Fruit fly (Drosophila melanogaster): ENCODE results near the gene jar.

jar gene

dm6 chr3R:24259278-24260040, 11.6 kb downstream of the jar start (continued):
- peak; percentile 74; the same call in 1 of the 2 replicates for TF ChIP-seq Poxn (GFP tag; IDR thresholded peaks at IDR 0.05)
- TF ChIP-seq CG10209 (GFP tag; optimal IDR thresholded peaks at IDR 0.05) = peak; percentile 91
- TF ChIP-seq CG13424 (tag; optimal IDR thresholded peaks at IDR 0.05) = peak; percentile 86
- peak; percentile 88 for TF ChIP-seq Gug (GFP tag; IDR thresholded peaks at IDR 0.05)
- peak; percentile 85 for TF ChIP-seq D19A (tag; optimal IDR thresholded peaks at IDR 0.05)
- TF ChIP-seq bigmax (GFP tag; optimal IDR thresholded peaks at IDR 0.05) = peak; percentile 30
- TF ChIP-seq MTF-1 (GFP tag; optimal IDR thresholded peaks at IDR 0.05; ENCODE audit: borderline replicate concordance) = peak; percentile 85
- TF ChIP-seq CG9215 (GFP tag; IDR thresholded peaks at IDR 0.05) = peak; percentile 72
- TF ChIP-seq tx (GFP tag; optimal IDR thresholded peaks at IDR 0.05) = peak; percentile 88
- TF ChIP-seq B-H1 (GFP tag; IDR thresholded peaks at IDR 0.05) = peak; percentile 79
- TF ChIP-seq CG32532 (GFP tag; IDR thresholded peaks at IDR 0.05) = peak; percentile 91
- peak; percentile 99 for TF ChIP-seq CG8281 (tag; optimal IDR thresholded peaks at IDR 0.05)
- peak; percentile 93 for TF ChIP-seq CG9727 (GFP tag; optimal IDR thresholded peaks at IDR 0.05)
- TF ChIP-seq Max (GFP tag; optimal IDR thresholded peaks at IDR 0.05) = peak; percentile 86
- peak; percentile 86 for TF ChIP-seq phol (tag; optimal IDR thresholded peaks at IDR 0.05)
- peak; percentile 91 for TF ChIP-seq otp (GFP tag; IDR thresholded peaks at IDR 0.05)
- TF ChIP-seq CG5180 (GFP tag; optimal IDR thresholded peaks at IDR 0.05) = peak; percentile 73
- TF ChIP-seq gt (GFP tag; IDR thresholded peaks at IDR 0.05) = peak; percentile 42; the same call in 1 of the 2 replicates
- peak; percentile 84 for TF ChIP-seq H2.0 (GFP tag; IDR thresholded peaks at IDR 0.05)
- TF ChIP-seq trem (tag; optimal IDR thresholded peaks at IDR 0.05) = peak; percentile 80
- peak; percentile 91 for TF ChIP-seq CG15269 (tag; optimal IDR thresholded peaks at IDR 0.05)
- peak; percentile 37 for TF ChIP-seq Sry-β (GFP tag; optimal IDR thresholded peaks at IDR 0.05)
- peak; percentile 83 to 92 for TF ChIP-seq bsh (GFP tag; optimal IDR thresholded peaks at IDR 0.05)
- TF ChIP-seq kay (GFP tag; optimal IDR thresholded peaks at IDR 0.05) = peak; percentile 92
- peak; percentile 88 for TF ChIP-seq scrt (GFP tag; optimal IDR thresholded peaks at IDR 0.05)
- TF ChIP-seq Scr (GFP tag; IDR thresholded peaks at IDR 0.05; ENCODE audit: partially characterized antibody) = no peak
- peak; percentile 82 for TF ChIP-seq CG18764 (GFP tag; optimal IDR thresholded peaks at IDR 0.05)
- peak; percentile 53; the same call in 1 of the 2 replicates for TF ChIP-seq CG10321 (GFP tag; IDR thresholded peaks at IDR 0.05)
- TF ChIP-seq gem (tag; optimal IDR thresholded peaks at IDR 0.05) = peak; percentile 93
- TF ChIP-seq Xbp1 (GFP tag; optimal IDR thresholded peaks at IDR 0.05) = peak; percentile 87
- peak; percentile 83 for TF ChIP-seq CG15696 (tag; optimal IDR thresholded peaks at IDR 0.05)
- peak; percentile 87 for TF ChIP-seq Dad (GFP tag; optimal IDR thresholded peaks at IDR 0.05)
- peak; percentile 89 for TF ChIP-seq nom (GFP tag; optimal IDR thresholded peaks at IDR 0.05)
- TF ChIP-seq pan (optimal IDR thresholded peaks at IDR 0.05) = no peak
- TF ChIP-seq pan (GFP tag; optimal IDR thresholded peaks at IDR 0.05 in 1 of 2, IDR thresholded peaks at IDR 0.05 in 1 of 2) = peak in 1 of 2 experiments; percentile 90
- peak in 1 of 2 experiments; percentile 82 for TF ChIP-seq tll (GFP tag; optimal IDR thresholded peaks at IDR 0.05)
- TF ChIP-seq fd3F (GFP tag; optimal IDR thresholded peaks at IDR 0.05) = peak; percentile 84
- peak; percentile 82 for TF ChIP-seq CG17829 (tag; optimal IDR thresholded peaks at IDR 0.05)
- peak; percentile 49; the same call in 2 of the 3 replicates for TF ChIP-seq jigr1 (GFP tag; IDR thresholded peaks at IDR 0.05)
- no peak for TF ChIP-seq CG8478 (optimal IDR thresholded peaks at IDR 0.05)
- no peak for TF ChIP-seq Dip2 (GFP tag; IDR thresholded peaks at IDR 0.05)
- TF ChIP-seq btn (GFP tag; optimal IDR thresholded peaks at IDR 0.05) = peak; percentile 85
- peak; percentile 77 for TF ChIP-seq Myb (GFP tag; optimal IDR thresholded peaks at IDR 0.05)
- peak; percentile 84 for TF ChIP-seq CG15073 (GFP tag; optimal IDR thresholded peaks at IDR 0.05)
- TF ChIP-seq CG18011 (GFP tag; optimal IDR thresholded peaks at IDR 0.05) = peak; percentile 66
- TF ChIP-seq Spps (tag; optimal IDR thresholded peaks at IDR 0.05) = peak; percentile 74
- TF ChIP-seq CrebB (tag; optimal IDR thresholded peaks at IDR 0.05) = peak; percentile 81
- peak; percentile 84 for TF ChIP-seq odd (GFP tag; optimal IDR thresholded peaks at IDR 0.05)

Data from whole organism, embryonic.